Fruit fly (Drosophila melanogaster) whole organism, adult: Measurements from ENCODE around the gene Calx.

Source experiments
- CG12768 ChIP-seq: fragments of 200-800 bp; sonication (Bioruptor generic); optimal IDR thresholded peaks from 2 replicates; lab custom pipeline; 2017; ENCODE audit warnings: missing biosample characterization, missing genetic modification characterization, mild to moderate bottlenecking, moderate library complexity, missing genetic modification reagents
- CG1620 ChIP-seq: fragments of 200-800 bp; sonication (Bioruptor generic); optimal IDR thresholded peaks from 2 replicates; lab custom pipeline; 2016; ENCODE audit warnings: missing biosample characterization, missing genetic modification characterization
- CG33017 ChIP-seq: fragments of 200-800 bp; sonication (Bioruptor generic); optimal IDR thresholded peaks from 2 replicates; lab custom pipeline; 2018; ENCODE audit warnings: missing biosample characterization, mild to moderate bottlenecking, missing genetic modification characterization, moderate library complexity
- CG5204 ChIP-seq: fragments of 200-800 bp; sonication (Bioruptor generic); optimal IDR thresholded peaks from 2 replicates; lab custom pipeline; 2016; ENCODE audit warnings: missing biosample characterization, missing genetic modification characterization
- CG7101 ChIP-seq: fragments of 200-800 bp; sonication (Bioruptor generic); optimal IDR thresholded peaks from 2 replicates; lab custom pipeline; 2018; ENCODE audit warnings: missing biosample characterization, mild to moderate bottlenecking, missing genetic modification characterization, moderate library complexity
- Clk ChIP-seq: fragments of 200-800 bp; sonication (Bioruptor generic); optimal IDR thresholded peaks from 2 replicates; lab custom pipeline; 2017; ENCODE audit warnings: missing biosample characterization, missing genetic modification characterization
- Crg-1 ChIP-seq: fragments of 200-800 bp; sonication (Bioruptor generic); optimal IDR thresholded peaks from 2 replicates; lab custom pipeline; 2016; ENCODE audit warnings: missing biosample characterization, missing genetic modification characterization
- Hr96 ChIP-seq: fragments of 200-800 bp; sonication (Bioruptor generic); optimal IDR thresholded peaks from 2 replicates; lab custom pipeline; 2016; ENCODE audit warnings: missing biosample characterization, missing genetic modification characterization
- Mnt ChIP-seq: fragments of 200-800 bp; sonication (Bioruptor generic); optimal IDR thresholded peaks from 2 replicates; lab custom pipeline; 2016; ENCODE audit warnings: missing biosample characterization, mild to moderate bottlenecking, missing genetic modification characterization
- cic ChIP-seq: fragments of 200-800 bp; sonication (Bioruptor generic); optimal IDR thresholded peaks from 2 replicates; lab custom pipeline; 2017; ENCODE audit warnings: missing biosample characterization, mild to moderate bottlenecking, missing genetic modification characterization, moderate library complexity
- kay ChIP-seq: fragments of 200-800 bp; sonication (Bioruptor generic); peaks from one replicate; lab custom pipeline; 2016; ENCODE audit warnings: missing biosample characterization, missing genetic modification characterization, borderline replicate concordance
- ovo ChIP-seq: fragments of 200-800 bp; sonication (Bioruptor generic); optimal IDR thresholded peaks from 2 replicates; lab custom pipeline; 2016; ENCODE audit warnings: missing biosample characterization, missing genetic modification characterization
- pad ChIP-seq: fragments of 200-800 bp; sonication (Bioruptor generic); optimal IDR thresholded peaks from 3 replicates; lab custom pipeline; 2017; ENCODE audit warnings: missing biosample characterization, missing genetic modification characterization, mild to moderate bottlenecking, moderate library complexity, missing genetic modification reagents
- toe ChIP-seq: fragments of 200-800 bp; sonication (Bioruptor generic); optimal IDR thresholded peaks from 2 replicates; lab custom pipeline; 2016; ENCODE audit warnings: missing biosample characterization, missing genetic modification characterization

DNA sequence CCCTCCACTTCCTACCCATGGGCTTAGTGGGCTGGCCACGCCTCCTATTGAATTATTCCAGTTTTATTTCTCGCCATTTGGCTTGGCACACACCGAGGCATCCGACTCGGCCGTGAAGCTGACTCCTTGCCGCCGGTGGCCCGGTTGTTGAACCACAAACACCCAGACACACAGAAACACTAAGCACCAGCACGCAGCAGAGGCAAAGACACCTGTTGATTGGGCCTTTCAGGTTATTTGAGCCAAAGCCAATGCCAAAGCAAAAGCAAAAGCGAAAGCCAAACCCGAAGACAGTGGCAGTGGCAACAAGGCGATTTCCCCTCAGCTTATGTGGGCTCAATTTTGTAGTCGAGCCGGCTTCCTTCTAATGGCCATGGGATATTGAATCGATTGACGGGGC is 31.2 kb upstream of the Calx start:
- TF ChIP-seq Crg-1 (GFP tag; lab: Kevin White, UChicago) (no peak), kay (GFP tag; lab: Kevin White, UChicago) (no peak), cic (no peak), toe (GFP tag; lab: Kevin White, UChicago) (no peak), Hr96 (GFP tag; lab: Kevin White, UChicago) (no peak), CG1620 (no peak), CG33017 (tag; lab: Kevin White, UChicago) (no peak), ovo (GFP tag; lab: Kevin White, UChicago) (no peak), CG5204 (GFP tag; lab: Kevin White, UChicago) (no peak), Clk (GFP tag; lab: Kevin White, UChicago) (no peak), pad (GFP tag; lab: Kevin White, UChicago) (no peak), CG12768 (GFP tag; lab: Kevin White, UChicago) (no peak), Mnt (no peak), CG7101 (tag; lab: Kevin White, UChicago) (no peak)
